Fruit fly (Drosophila melanogaster) whole organism, pupa: Measurements from ENCODE around the gene CG11760.

ENCODE experiments used
- CG10348 ChIP-seq: fragments of 200-800 bp; sonication (Bioruptor generic); IDR thresholded peaks from 2 replicates; pipeline ENCODE4 v1.3.6; 2022; ENCODE audit warnings: missing biosample characterization, missing genetic modification characterization
- CG12605 ChIP-seq: fragments of 200-800 bp; sonication (Bioruptor generic); IDR thresholded peaks from 2 replicates; pipeline ENCODE4 v1.3.6; 2022; ENCODE audit warnings: missing biosample characterization, missing genetic modification characterization
- CG13204 ChIP-seq: fragments of 200-800 bp; sonication (Bioruptor generic); optimal IDR thresholded peaks from 2 replicates; lab custom pipeline; 2018; ENCODE audit warnings: missing biosample characterization, mild to moderate bottlenecking, missing genetic modification characterization, moderate library complexity
- CG17806 ChIP-seq: fragments of 200-800 bp; sonication (Bioruptor generic); optimal IDR thresholded peaks from 2 replicates; lab custom pipeline; 2018; ENCODE audit warnings: missing biosample characterization, mild to moderate bottlenecking, missing genetic modification characterization, moderate library complexity
- CG34367 ChIP-seq: fragments of 200-800 bp; sonication (Bioruptor generic); optimal IDR thresholded peaks from 2 replicates; lab custom pipeline; 2018; ENCODE audit warnings: missing biosample characterization, mild to moderate bottlenecking, missing genetic modification characterization
- CG4496 ChIP-seq: fragments of 200-800 bp; sonication (Bioruptor generic); IDR thresholded peaks from 3 replicates; pipeline ENCODE4 v1.3.6; 2022; ENCODE audit warnings: missing biosample characterization, missing genetic modification characterization
- CG8301 ChIP-seq: fragments of 200-800 bp; sonication (Bioruptor generic); optimal IDR thresholded peaks from 2 replicates; lab custom pipeline; 2018; ENCODE audit warnings: missing biosample characterization, mild to moderate bottlenecking, missing genetic modification characterization
- Ets98B ChIP-seq: fragments of 200-800 bp; sonication (Bioruptor generic); IDR thresholded peaks from 2 replicates; pipeline ENCODE4 v1.3.6; 2022; ENCODE audit warnings: missing biosample characterization, missing genetic modification characterization
- Pif1A ChIP-seq: fragments of 200-800 bp; sonication (Bioruptor generic); optimal IDR thresholded peaks from 3 replicates; lab custom pipeline; 2016; ENCODE audit warnings: missing biosample characterization, missing genetic modification characterization
- gl ChIP-seq: fragments of 200-800 bp; sonication (Bioruptor generic); optimal IDR thresholded peaks from 2 replicates; lab custom pipeline; 2018; ENCODE audit warnings: missing biosample characterization, mild to moderate bottlenecking, missing genetic modification characterization

DNA sequence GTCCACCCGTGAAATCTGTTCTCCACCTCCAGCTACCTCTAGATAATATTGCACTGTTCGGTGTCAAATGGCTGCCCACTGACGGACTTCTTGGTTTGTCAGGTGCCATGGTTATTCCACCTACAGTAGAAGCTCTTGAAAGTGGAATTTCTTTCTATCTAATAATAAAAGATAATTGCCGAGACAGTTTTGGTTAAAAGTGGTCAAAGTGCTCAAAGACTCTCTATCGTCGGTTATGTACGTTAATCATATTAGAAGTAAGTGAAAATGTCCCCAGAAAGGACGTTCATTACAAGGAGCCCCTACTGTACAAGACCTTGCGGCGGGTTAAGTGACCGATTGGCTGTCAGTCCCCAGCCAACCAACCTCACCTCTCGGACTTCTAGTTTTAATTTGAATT, 25.2 kb downstream of the CG11760 start:
- TF ChIP-seq CG17806 (tag; lab: Kevin White, UChicago) = peak; percentile 48
- TF ChIP-seq CG8301 (tag; lab: Kevin White, UChicago) = peak; percentile 30
- TF ChIP-seq Pif1A = peak; percentile 75
- TF ChIP-seq CG10348 (GFP tag; lab: Robert Waterston, UW) = no peak
- 0 out of 2 replicates have a peak, but pooled peaks have one; percentile 19 for TF ChIP-seq CG12605 (GFP tag; lab: Robert Waterston, UW)
- TF ChIP-seq CG34367 (tag; lab: Kevin White, UChicago) = no peak
- peak; percentile 35; the same call in 1 of the 2 replicates for TF ChIP-seq Ets98B (GFP tag; lab: Robert Waterston, UW)
- TF ChIP-seq CG13204 (GFP tag; lab: Kevin White, UChicago) = no peak
- TF ChIP-seq gl (tag; lab: Kevin White, UChicago) = no peak
- peak; percentile 24; the same call in 1 of the 3 replicates for TF ChIP-seq CG4496
